Fruit fly (Drosophila melanogaster) whole organism, embryonic: ENCODE measurements around the gene kek4.
A peak's percentile ranks its signal among the peaks of the same experiment; 100 is the strongest.

ENCODE experiments used
- Bdp1 ChIP-seq: fragments of 200-800 bp; sonication (Bioruptor generic); optimal IDR thresholded peaks from 3 replicates; lab custom pipeline; 2016; ENCODE audit warnings: missing biosample characterization, missing genetic modification characterization
- CG11504 ChIP-seq: fragments of 200-800 bp; sonication (Bioruptor generic); optimal IDR thresholded peaks from 3 replicates; lab custom pipeline; 2019; ENCODE audit warnings: missing biosample characterization, mild to moderate bottlenecking, missing genetic modification characterization, moderate library complexity
- CG13894 ChIP-seq: fragments of 200-800 bp; sonication (Bioruptor generic); optimal IDR thresholded peaks from 3 replicates; lab custom pipeline; 2018; ENCODE audit warnings: missing biosample characterization, mild to moderate bottlenecking, missing genetic modification characterization, moderate library complexity
- CG15479 ChIP-seq: fragments of 200-800 bp; sonication (Bioruptor generic); optimal IDR thresholded peaks from 3 replicates; lab custom pipeline; 2019; ENCODE audit warnings: missing biosample characterization, mild to moderate bottlenecking, missing genetic modification characterization, moderate library complexity
- CG1603 ChIP-seq: fragments of 200-800 bp; sonication (Bioruptor generic); optimal IDR thresholded peaks from 2 replicates; lab custom pipeline; 2019; ENCODE audit warnings: missing biosample characterization, mild to moderate bottlenecking, missing genetic modification characterization, moderate library complexity
- CG1647 ChIP-seq: fragments of 200-800 bp; sonication (Bioruptor generic); optimal IDR thresholded peaks from 3 replicates; lab custom pipeline; 2016; ENCODE audit warnings: missing biosample characterization, missing genetic modification characterization
- CG17328 ChIP-seq: fragments of 200-800 bp; sonication (Bioruptor generic); IDR thresholded peaks from 2 replicates; pipeline ENCODE4 v1.3.6; 2022; ENCODE audit warnings: missing biosample characterization, missing genetic modification characterization
- CG17359 ChIP-seq: fragments of 200-800 bp; sonication (Bioruptor generic); optimal IDR thresholded peaks from 3 replicates; lab custom pipeline; 2018; ENCODE audit warnings: missing biosample characterization, mild to moderate bottlenecking, missing genetic modification characterization, moderate library complexity
- CG17385 ChIP-seq: fragments of 200-800 bp; sonication (Bioruptor generic); optimal IDR thresholded peaks from 3 replicates; lab custom pipeline; 2018; ENCODE audit warnings: missing biosample characterization, mild to moderate bottlenecking, missing genetic modification characterization
- CG17612 ChIP-seq: fragments of 200-800 bp; sonication (Bioruptor generic); IDR thresholded peaks from 2 replicates; pipeline ENCODE4 v1.3.6; 2022; ENCODE audit warnings: missing biosample characterization, missing genetic modification characterization
- CG18476 ChIP-seq: fragments of 200-800 bp; sonication (Bioruptor generic); optimal IDR thresholded peaks from 2 replicates; lab custom pipeline; 2016; ENCODE audit warnings: missing biosample characterization, mild to moderate bottlenecking, missing genetic modification characterization
- CG2875 ChIP-seq: fragments of 200-800 bp; sonication (Bioruptor generic); optimal IDR thresholded peaks from 2 replicates; lab custom pipeline; 2017; ENCODE audit warnings: missing biosample characterization, mild to moderate bottlenecking, missing genetic modification characterization, missing genetic modification reagents
- CG31224 ChIP-seq: fragments of 200-800 bp; sonication (Bioruptor generic); IDR thresholded peaks from 2 replicates; pipeline ENCODE4 v1.3.6; 2022; ENCODE audit warnings: missing biosample characterization, missing genetic modification characterization
- CG42726 ChIP-seq: fragments of 200-800 bp; sonication (Bioruptor generic); IDR thresholded peaks from 2 replicates; pipeline ENCODE4 v1.3.6; 2022; ENCODE audit warnings: missing biosample characterization, missing genetic modification characterization; ENCODE audit not compliant: partially characterized antibody
- CG4282 ChIP-seq: fragments of 200-800 bp; sonication (Bioruptor generic); optimal IDR thresholded peaks from 2 replicates; lab custom pipeline; 2016; ENCODE audit warnings: missing biosample characterization, missing genetic modification characterization
- CG7963 ChIP-seq: fragments of 200-800 bp; sonication (Bioruptor generic); IDR thresholded peaks from 3 replicates; pipeline ENCODE4 v1.3.6; 2022; ENCODE audit warnings: missing biosample characterization, missing genetic modification characterization; ENCODE audit not compliant: partially characterized antibody
- CG9215 ChIP-seq: fragments of 200-800 bp; sonication (Bioruptor generic); IDR thresholded peaks from 2 replicates; pipeline ENCODE4 v1.3.6; 2022; ENCODE audit warnings: missing biosample characterization, missing genetic modification characterization
- CG9876 ChIP-seq: fragments of 200-800 bp; sonication (Bioruptor generic); optimal IDR thresholded peaks from 2 replicates; lab custom pipeline; 2016; ENCODE audit warnings: missing biosample characterization, missing genetic modification characterization
- CHES-1-like ChIP-seq: fragments of 200-800 bp; sonication (Bioruptor generic); optimal IDR thresholded peaks from 2 replicates; lab custom pipeline; 2016; ENCODE audit warnings: missing biosample characterization, missing genetic modification characterization
- CoRest ChIP-seq: fragments of 200-800 bp; sonication (Bioruptor generic); optimal IDR thresholded peaks from 3 replicates; lab custom pipeline; 2018; ENCODE audit warnings: missing biosample characterization, mild to moderate bottlenecking, missing genetic modification characterization, moderate library complexity
- E2f1 ChIP-seq: fragments of 200-800 bp; sonication (Bioruptor generic); IDR thresholded peaks from 2 replicates; pipeline ENCODE4 v1.3.6; 2022; ENCODE audit warnings: missing biosample characterization, missing genetic modification characterization
- E2f2 ChIP-seq: fragments of 200-800 bp; sonication (Bioruptor generic); IDR thresholded peaks from 2 replicates; pipeline ENCODE4 v1.3.6; 2022; ENCODE audit warnings: missing biosample characterization, missing genetic modification characterization
- Elba2 ChIP-seq: fragments of 200-800 bp; sonication (Bioruptor generic); optimal IDR thresholded peaks from 3 replicates; lab custom pipeline; 2016; ENCODE audit warnings: missing biosample characterization, missing genetic modification characterization
- H2.0 ChIP-seq: fragments of 200-800 bp; sonication (Bioruptor generic); IDR thresholded peaks from 2 replicates; pipeline ENCODE4 v1.3.6; 2022; ENCODE audit warnings: missing biosample characterization, missing genetic modification characterization
- Neu2 ChIP-seq: fragments of 200-800 bp; sonication (Bioruptor generic); optimal IDR thresholded peaks from 3 replicates; lab custom pipeline; 2016; ENCODE audit warnings: missing biosample characterization, missing genetic modification characterization, borderline replicate concordance
- Ptx1 ChIP-seq: fragments of 200-800 bp; sonication (Bioruptor generic); IDR thresholded peaks from 2 replicates; pipeline ENCODE4 v1.3.6; 2022; ENCODE audit warnings: missing biosample characterization, missing genetic modification characterization
- Xbp1 ChIP-seq: fragments of 200-800 bp; sonication (Bioruptor generic); optimal IDR thresholded peaks from 3 replicates; lab custom pipeline; 2016; ENCODE audit warnings: missing biosample characterization, mild to moderate bottlenecking, missing genetic modification characterization
- Xrp1 ChIP-seq: fragments of 200-800 bp; sonication (Bioruptor generic); IDR thresholded peaks from 2 replicates; pipeline ENCODE4 v1.3.6; 2022; ENCODE audit warnings: missing biosample characterization, missing genetic modification characterization
- bab2 ChIP-seq: fragments of 200-800 bp; sonication (Bioruptor generic); optimal IDR thresholded peaks from 2 replicates; lab custom pipeline; 2016; ENCODE audit warnings: missing biosample characterization, missing genetic modification characterization
- bigmax ChIP-seq: fragments of 200-800 bp; sonication (Bioruptor generic); optimal IDR thresholded peaks from 2 replicates; lab custom pipeline; 2018; ENCODE audit warnings: missing biosample characterization, mild to moderate bottlenecking, missing genetic modification characterization
- cas ChIP-seq: fragments of 200-800 bp; sonication (Bioruptor generic); IDR thresholded peaks from 2 replicates; pipeline ENCODE4 v1.3.6; 2022; ENCODE audit warnings: missing biosample characterization, missing genetic modification characterization
- fd3F ChIP-seq: fragments of 200-800 bp; sonication (Bioruptor generic); optimal IDR thresholded peaks from 2 replicates; lab custom pipeline; 2018; ENCODE audit warnings: missing biosample characterization, mild to moderate bottlenecking, missing genetic modification characterization, moderate library complexity
- fd96Cb ChIP-seq: fragments of 200-800 bp; sonication (Bioruptor generic); optimal IDR thresholded peaks from 2 replicates; lab custom pipeline; 2018; ENCODE audit warnings: missing biosample characterization, mild to moderate bottlenecking, missing genetic modification characterization, moderate library complexity
- h ChIP-seq: fragments of >200 bp; optimal IDR thresholded peaks from 2 replicates; lab custom pipeline; 2017
- hb ChIP-seq: fragments of 200-800 bp; sonication (Bioruptor generic); IDR thresholded peaks from 3 replicates; pipeline ENCODE4 v1.3.6; 2022; ENCODE audit warnings: missing biosample characterization, missing genetic modification characterization; ENCODE audit not compliant: partially characterized antibody
- hbn ChIP-seq: fragments of 200-800 bp; sonication (Bioruptor generic); IDR thresholded peaks from 2 replicates; pipeline ENCODE4 v1.3.6; 2022; ENCODE audit warnings: missing biosample characterization, missing genetic modification characterization; ENCODE audit not compliant: partially characterized antibody
- ken ChIP-seq: fragments of 200-800 bp; sonication (Bioruptor generic); IDR thresholded peaks from 3 replicates; pipeline ENCODE4 v1.3.6; 2022; ENCODE audit warnings: missing biosample characterization, missing genetic modification characterization
- nau ChIP-seq: fragments of 200-800 bp; sonication (Bioruptor generic); optimal IDR thresholded peaks from 3 replicates; lab custom pipeline; 2017; ENCODE audit warnings: missing biosample characterization, mild to moderate bottlenecking, missing genetic modification characterization, missing genetic modification reagents
- nom ChIP-seq: fragments of 200-800 bp; sonication (Bioruptor generic); optimal IDR thresholded peaks from 2 replicates; lab custom pipeline; 2017; ENCODE audit warnings: missing biosample characterization, missing genetic modification characterization, mild to moderate bottlenecking, moderate library complexity, missing genetic modification reagents
- pho ChIP-seq: fragments of 200-800 bp; sonication (Bioruptor generic); optimal IDR thresholded peaks from 2 replicates; lab custom pipeline; 2016; ENCODE audit warnings: missing biosample characterization, missing genetic modification characterization
- sc ChIP-seq, 3 experiments: fragments of >200 bp in 2 of 3; fragments of 200-800 bp in 1 of 3; sonication (Bioruptor generic) in 1 of 3; optimal IDR thresholded peaks; 2 replicates in 2 of 3; 3 replicates in 1 of 3; lab custom pipeline; 2017; ENCODE audit warnings: mild to moderate bottlenecking in 1 of 3, missing biosample characterization in 1 of 3, missing genetic modification characterization in 1 of 3, missing genetic modification reagents in 1 of 3
- sisA ChIP-seq: fragments of 200-800 bp; sonication (Bioruptor generic); IDR thresholded peaks from 2 replicates; pipeline ENCODE4 v1.3.6; 2022; ENCODE audit warnings: missing biosample characterization, missing genetic modification characterization
- slou ChIP-seq: fragments of 200-800 bp; sonication (Bioruptor generic); optimal IDR thresholded peaks from 3 replicates; lab custom pipeline; 2016; ENCODE audit warnings: missing biosample characterization, missing genetic modification characterization
- so ChIP-seq: fragments of 200-800 bp; sonication (Bioruptor generic); IDR thresholded peaks from 3 replicates; pipeline ENCODE4 v1.3.6; 2022; ENCODE audit warnings: missing biosample characterization, missing genetic modification characterization
- stc ChIP-seq: fragments of 200-800 bp; sonication (Bioruptor generic); IDR thresholded peaks from 2 replicates; pipeline ENCODE4 v1.3.6; 2022; ENCODE audit warnings: missing biosample characterization, missing genetic modification characterization
- tgo ChIP-seq: fragments of 200-800 bp; sonication (Bioruptor generic); IDR thresholded peaks from 3 replicates; pipeline ENCODE4 v1.3.6; 2022; ENCODE audit warnings: missing biosample characterization, missing genetic modification characterization
- toy ChIP-seq: fragments of 200-800 bp; sonication (Bioruptor generic); IDR thresholded peaks from 2 replicates; pipeline ENCODE4 v1.3.6; 2022; ENCODE audit warnings: missing biosample characterization, missing genetic modification characterization
- ttk ChIP-seq: fragments of 200-800 bp; sonication (Bioruptor generic); IDR thresholded peaks from 2 replicates; pipeline ENCODE4 v2.1.2; 2022; ENCODE audit warnings: missing biosample characterization, missing genetic modification characterization
- tup ChIP-seq: fragments of 200-800 bp; sonication (Bioruptor generic); optimal IDR thresholded peaks from 2 replicates; lab custom pipeline; 2016; ENCODE audit warnings: missing biosample characterization, mild to moderate bottlenecking, missing genetic modification characterization, moderate library complexity

Gene kek4

dm6 chr2L:13219281-13220092, 4.3 kb upstream of the kek4 start, which contains the start of the genes CG9426 and mRF1 (continued):
- peak; percentile 63 for TF ChIP-seq CG11504 (tag; lab: Kevin White, UChicago)
- TF ChIP-seq H2.0 (GFP tag; lab: Robert Waterston, UW) = no peak
- TF ChIP-seq tgo (GFP tag; lab: Robert Waterston, UW) = no peak
- TF ChIP-seq toy (GFP tag; lab: Robert Waterston, UW) = no peak
- no peak for TF ChIP-seq CG18476 (GFP tag; lab: Kevin White, UChicago)
- TF ChIP-seq CG1647 (GFP tag; lab: Kevin White, UChicago) = no peak
- TF ChIP-seq Ptx1 (GFP tag; lab: Robert Waterston, UW) = no peak
- TF ChIP-seq CG17385 (GFP tag; lab: Kevin White, UChicago) = peak; percentile 7
- no peak for TF ChIP-seq stc (GFP tag; lab: Robert Waterston, UW)
- TF ChIP-seq CG17612 = no peak
- no peak for TF ChIP-seq CG17328 (GFP tag; lab: Robert Waterston, UW)
- TF ChIP-seq CG31224 = no peak
- no peak for TF ChIP-seq sc (optimal IDR thresholded peaks at IDR 0.05; lab: Kevin White, UChicago)
- TF ChIP-seq sc (GFP tag; optimal IDR thresholded peaks at IDR 0.05; lab: Kevin White, UChicago) = no peak
- TF ChIP-seq E2f1 (GFP tag; lab: Robert Waterston, UW) = no peak
- TF ChIP-seq bab2 (GFP tag; lab: Kevin White, UChicago) = no peak
- peak; percentile 95 for TF ChIP-seq hbn
- no peak for TF ChIP-seq so (GFP tag; lab: Robert Waterston, UW)
- TF ChIP-seq nom = no peak
- TF ChIP-seq fd96Cb = no peak
- peak; percentile 23; the same call in 1 of the 2 replicates for TF ChIP-seq E2f2 (GFP tag; lab: Robert Waterston, UW)
- no peak for TF ChIP-seq Bdp1 (GFP tag; lab: Kevin White, UChicago)
- TF ChIP-seq CG7963 (GFP tag; lab: Robert Waterston, UW) = peak; percentile 96
- no peak for TF ChIP-seq ttk (GFP tag; lab: Robert Waterston, UW)
- peak; percentile 20 for TF ChIP-seq CG17359 (tag; lab: Kevin White, UChicago)
- TF ChIP-seq cas (GFP tag; lab: Robert Waterston, UW) = no peak
- no peak for TF ChIP-seq slou
- peak; percentile 21 for TF ChIP-seq Neu2 (GFP tag; lab: Kevin White, UChicago)
- TF ChIP-seq nau (GFP tag; lab: Kevin White, UChicago) = no peak
- TF ChIP-seq CG15479 (GFP tag; lab: Kevin White, UChicago) = peak; percentile 16
- TF ChIP-seq hb (GFP tag; lab: Robert Waterston, UW) = peak; percentile 94
- TF ChIP-seq tup (GFP tag; lab: Kevin White, UChicago) = no peak
- TF ChIP-seq CG2875 (GFP tag; lab: Kevin White, UChicago) = no peak
- no peak for TF ChIP-seq CG9876 (GFP tag; lab: Kevin White, UChicago)
- no peak for TF ChIP-seq Xrp1
- TF ChIP-seq sisA = no peak
- peak; percentile 31 for TF ChIP-seq CHES-1-like
- TF ChIP-seq CG9215 (GFP tag; lab: Robert Waterston, UW) = no peak
- no peak for TF ChIP-seq fd3F
- peak; percentile 30 for TF ChIP-seq pho
- TF ChIP-seq h = no peak
- peak; percentile 97 for TF ChIP-seq CG42726 (GFP tag; lab: Robert Waterston, UW)
- TF ChIP-seq Xbp1 = peak; percentile 34
- peak; percentile 3 for TF ChIP-seq CG13894 (tag; lab: Kevin White, UChicago)
- TF ChIP-seq CG1603 (tag; lab: Kevin White, UChicago) = peak; percentile 54
- no peak for TF ChIP-seq ken
- no peak for TF ChIP-seq CoRest
- no peak for TF ChIP-seq bigmax (GFP tag; lab: Kevin White, UChicago)
- TF ChIP-seq Elba2 (GFP tag; lab: Kevin White, UChicago) = peak; percentile 86
- TF ChIP-seq CG4282 = no peak
